Fruit fly (Drosophila melanogaster): ENCODE data around the gene CG14851.

dm6 chr3R:14574962-14575717 is 13.0 kb downstream of the CG14851 start:
- no peak for TF ChIP-seq usp (GFP tag; optimal IDR thresholded peaks at IDR 0.05)
- TF ChIP-seq Hr83 (GFP tag; optimal IDR thresholded peaks at IDR 0.05; ENCODE audit: poor library complexity, severe bottlenecking): no peak
- no peak for TF ChIP-seq Vsx2 (GFP tag; optimal IDR thresholded peaks at IDR 0.05; ENCODE audit: partially characterized antibody)
- no peak for TF ChIP-seq dl (GFP tag; optimal IDR thresholded peaks at IDR 0.05; ENCODE audit: insufficient read depth in 1 of 2, partially characterized antibody in 2 of 2)
- no peak for TF ChIP-seq Abd-B (GFP tag; optimal IDR thresholded peaks at IDR 0.05)
- TF ChIP-seq psq (GFP tag; optimal IDR thresholded peaks at IDR 0.05): peak; percentile 94
- TF ChIP-seq rgr (GFP tag; optimal IDR thresholded peaks at IDR 0.05): peak; percentile 74
- no peak for TF ChIP-seq lola (GFP tag; optimal IDR thresholded peaks at IDR 0.05)
- peak; percentile 74 for TF ChIP-seq HLH106 (tag; optimal IDR thresholded peaks at IDR 0.05)
- TF ChIP-seq CrebA (GFP tag; optimal IDR thresholded peaks at IDR 0.05; ENCODE audit: borderline replicate concordance): no peak
- no peak for TF ChIP-seq pan (optimal IDR thresholded peaks at IDR 0.05)

Measured in whole organism, wandering third instar larva.